Worm (Caenorhabditis elegans): ENCODE measurements around the gene T27E9.6.
A peak's percentile ranks its signal among the peaks of the same experiment; 100 is the strongest.

Gene T27E9.6

DNA sequence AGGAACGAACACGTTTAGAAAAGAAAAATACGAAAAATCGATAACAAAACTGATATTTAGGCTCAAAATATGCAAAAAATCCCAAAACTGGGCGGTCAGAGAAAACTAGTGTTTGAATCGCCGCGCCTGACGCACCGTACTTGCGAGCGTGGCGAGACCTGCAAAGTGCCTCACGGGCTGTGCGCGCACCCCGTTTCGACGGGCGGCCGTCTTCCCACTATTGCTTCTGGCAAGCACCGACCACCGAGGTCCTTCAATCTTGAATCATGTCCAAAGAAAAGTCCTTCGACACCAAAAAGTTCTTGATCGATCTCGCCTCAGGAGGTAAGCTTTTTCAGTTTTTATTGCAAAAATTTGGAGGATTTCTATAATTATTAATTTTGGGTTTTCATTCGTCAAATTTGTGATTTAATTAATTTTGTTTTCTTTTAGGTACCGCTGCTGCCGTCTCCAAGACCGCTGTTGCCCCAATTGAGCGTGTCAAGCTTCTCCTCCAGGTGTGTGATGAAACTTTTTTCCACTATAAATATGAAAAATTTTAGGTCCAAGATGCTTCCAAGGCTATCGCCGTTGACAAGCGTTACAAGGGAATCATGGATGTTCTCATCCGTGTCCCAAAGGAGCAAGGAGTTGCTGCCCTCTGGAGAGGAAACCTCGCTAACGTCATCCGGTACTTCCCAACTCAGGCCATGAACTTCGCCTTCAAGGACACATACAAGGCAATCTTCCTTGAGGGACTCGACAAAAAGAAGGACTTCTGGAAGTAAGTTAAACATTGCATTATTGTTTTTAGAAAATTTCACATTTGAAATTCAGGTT, 13.4 kb downstream of the T27E9.6 start, which contains the start of gene ant-1.1 (continued):
- no peak for TF ChIP-seq mxl-2 (GFP tag; conservative IDR thresholded peaks at IDR 0.05)
- peak; percentile 86 for TF ChIP-seq T20F7.1 (GFP tag; optimal IDR thresholded peaks at IDR 0.05)
- TF ChIP-seq nhr-25 (tag; optimal IDR thresholded peaks at IDR 0.05; ENCODE audit: borderline replicate concordance, insufficient read depth): peak; percentile 82
- TF ChIP-seq skn-1 (tag; optimal IDR thresholded peaks at IDR 0.05): no peak
- TF ChIP-seq unc-62 (GFP tag; optimal IDR thresholded peaks at IDR 0.05 in 1 of 2): peak in 1 of 2 experiments; percentile 82
- TF ChIP-seq unc-62 (tag; optimal IDR thresholded peaks at IDR 0.05): no peak
- TF ChIP-seq F10B5.3 (tag; optimal IDR thresholded peaks at IDR 0.05): peak; percentile 70
- TF ChIP-seq fos-1 (tag; optimal IDR thresholded peaks at IDR 0.05): no peak
- no peak for TF ChIP-seq unc-39 (tag; optimal IDR thresholded peaks at IDR 0.05)
- TF ChIP-seq lsy-2 (tag; optimal IDR thresholded peaks at IDR 0.05): peak; percentile 98 to 99
- peak; percentile 64; the same call in 1 of the 2 replicates for TF ChIP-seq lim-7 (GFP tag; IDR thresholded peaks at IDR 0.05)
- peak; percentile 86 for TF ChIP-seq nhr-6 (tag; optimal IDR thresholded peaks at IDR 0.05)
- peak; percentile 95 for TF ChIP-seq mes-2 (tag; optimal IDR thresholded peaks at IDR 0.05; ENCODE audit: poor library complexity, severe bottlenecking)
- TF ChIP-seq set-16 (GFP tag; IDR thresholded peaks at IDR 0.05): peak; percentile 95
- TF ChIP-seq dmd-9 (GFP tag; IDR thresholded peaks at IDR 0.05): no peak
- TF ChIP-seq F26F4.8 (GFP tag; conservative IDR thresholded peaks at IDR 0.05): no peak
- peak; percentile 98 for TF ChIP-seq zfp-2 (tag; optimal IDR thresholded peaks at IDR 0.05)

DNA sequence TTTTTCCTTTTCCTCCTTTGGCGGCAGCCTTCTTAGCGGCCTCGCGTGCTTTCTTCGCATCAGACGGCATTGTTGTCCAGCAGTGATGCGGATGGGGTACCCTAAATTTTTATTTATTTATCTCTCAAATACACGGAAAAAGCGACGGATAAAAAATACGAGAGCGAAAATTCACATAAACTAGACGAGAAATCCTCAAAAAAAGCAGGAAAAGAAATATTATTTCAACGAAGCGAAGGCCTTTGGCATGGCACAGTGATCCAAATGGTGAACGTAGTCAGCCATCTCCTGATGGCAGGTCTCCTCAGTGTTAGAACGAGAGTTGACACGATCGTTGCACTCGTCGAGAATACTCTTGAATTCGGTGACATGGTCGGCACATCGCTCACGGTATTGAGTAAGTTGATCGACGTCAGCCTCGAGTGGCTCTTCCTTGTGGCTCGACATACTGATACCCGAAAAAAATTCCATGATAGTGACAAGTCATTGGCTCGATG, 14.4 kb downstream of the T27E9.6 start, which contains the start of the genes abcf-2 and T27E9.2:
Gene abcf-2 (minus strand): TSS at position 101 of the 497 bp plus-strand sequence.
Gene T27E9.2 (minus strand): TSS at position 447 of the 497 bp plus-strand sequence.
- no peak for TF ChIP-seq nhr-11 (tag; optimal IDR thresholded peaks at IDR 0.05)

ce11 chrIII:13461535-13461934, 15.0 kb downstream of the T27E9.6 start:
- TF ChIP-seq ZK546.5 (tag; optimal IDR thresholded peaks at IDR 0.05) (no peak), nhr-77 (tag; optimal IDR thresholded peaks at IDR 0.05) (no peak), lin-13 (GFP tag; optimal IDR thresholded peaks at IDR 0.05) (no peak), nhr-10 (tag; optimal IDR thresholded peaks at IDR 0.05) (no peak), spr-1 (tag; optimal IDR thresholded peaks at IDR 0.05) (no peak), ceh-44 (GFP tag; IDR thresholded peaks at IDR 0.05) (no peak), zfp-3 (GFP tag; conservative IDR thresholded peaks at IDR 0.05) (no peak), dpl-1 (GFP tag; optimal IDR thresholded peaks at IDR 0.05) (no peak), lir-3 (tag; optimal IDR thresholded peaks at IDR 0.05) (no peak), lsy-2 (tag; optimal IDR thresholded peaks at IDR 0.05) (no peak), aha-1 (tag) (no peak), rbr-2 (tag; optimal IDR thresholded peaks at IDR 0.05) (no peak), lin-1 (GFP tag; IDR thresholded peaks at IDR 0.05) (no peak), nhr-237 (tag; optimal IDR thresholded peaks at IDR 0.05) (no peak), daf-12 (tag; optimal IDR thresholded peaks at IDR 0.05) (no peak), Y48G9A.11 (GFP tag; IDR thresholded peaks at IDR 0.05) (no peak), F44E2.7 (GFP tag; IDR thresholded peaks at IDR 0.05) (no peak), tag-97 (GFP tag; IDR thresholded peaks at IDR 0.05) (no peak), spr-3 (GFP tag; optimal IDR thresholded peaks at IDR 0.05) (no peak)
